Fruit fly (Drosophila melanogaster) whole organism: ENCODE data around the gene ppk17.

Experiments used
- EcR ChIP-seq, 2 experiments: fragments of >200 bp; optimal IDR thresholded peaks; 2 replicates each; lab custom pipeline; 2017; ENCODE audit warnings: missing biosample characterization in 2 of 2, missing genetic modification characterization in 2 of 2, missing genetic modification reagents in 2 of 2
- pan ChIP-seq: fragments of >200 bp; optimal IDR thresholded peaks from 2 replicates; lab custom pipeline; 2017
- psq ChIP-seq: fragments of >200 bp; optimal IDR thresholded peaks from 2 replicates; lab custom pipeline; 2017

DNA sequence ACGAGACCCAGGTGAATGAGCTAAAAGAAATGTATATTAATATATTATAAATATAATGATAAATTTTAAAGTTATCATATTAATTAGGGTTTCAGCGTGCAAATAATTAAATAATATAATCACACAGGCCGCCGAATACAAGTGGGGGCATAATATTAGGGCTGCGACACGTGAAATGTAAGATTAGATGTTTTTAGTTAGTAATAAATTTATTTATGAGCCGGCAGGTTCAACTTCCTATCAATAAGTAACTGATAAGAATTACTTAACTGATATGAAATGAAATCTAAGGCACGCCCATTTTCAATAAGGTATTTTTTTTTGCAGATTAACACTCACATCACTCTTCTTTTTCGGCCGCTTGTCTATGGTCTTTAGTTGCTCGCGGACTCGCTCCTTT, 29.5 kb upstream of the ppk17 start:
- TF ChIP-seq EcR (GFP tag; optimal IDR thresholded peaks at IDR 0.05; lab: Kevin White, UChicago) = no peak
- TF ChIP-seq psq (lab: Kevin White, UChicago) = no peak
- no peak for TF ChIP-seq pan (lab: Kevin White, UChicago)
